Worm (Caenorhabditis elegans): ENCODE measurements around the gene srp-7.

ce11 chrV:8203085-8203643, 24.2 kb downstream of the srp-7 start, which contains the start of gene cest-17:
- TF ChIP-seq ztf-23 (GFP tag; IDR thresholded peaks at IDR 0.05) = no peak
- TF ChIP-seq ztf-29 (GFP tag; IDR thresholded peaks at IDR 0.05) = no peak
- no peak for TF ChIP-seq med-1 (GFP tag; optimal IDR thresholded peaks at IDR 0.05; ENCODE audit: insufficient read depth)
- no peak for TF ChIP-seq flt-1 (GFP tag; IDR thresholded peaks at IDR 0.05)
- no peak for TF ChIP-seq tab-1 (GFP tag; IDR thresholded peaks at IDR 0.05)
- no peak for TF ChIP-seq klf-2 (GFP tag; conservative IDR thresholded peaks at IDR 0.05)
- no peak for TF ChIP-seq ref-1 (GFP tag; conservative IDR thresholded peaks at IDR 0.05)
- TF ChIP-seq T22C8.4 (GFP tag; IDR thresholded peaks at IDR 0.05) = no peak
- no peak for TF ChIP-seq cog-1 (tag; optimal IDR thresholded peaks at IDR 0.05)
